Worm (Caenorhabditis elegans) whole organism, L1 larva: ENCODE data around the gene F13E9.12.
A peak's percentile ranks its signal among the peaks of the same experiment; 100 is the strongest.

ENCODE experiments used
- C34B4.2 ChIP-seq: sonication (generic microtip); optimal IDR thresholded peaks from 2 replicates; lab custom pipeline; 2017; ENCODE audit warnings: mild to moderate bottlenecking, missing genetic modification characterization, missing compliant biosample characterization
- F16B12.6 ChIP-seq: fragments of 150-350 bp; optimal IDR thresholded peaks from 2 replicates; lab custom pipeline; 2014; ENCODE audit warnings: missing biosample characterization, missing genetic modification characterization
- Y116A8C.19 ChIP-seq: sonication (generic microtip); optimal IDR thresholded peaks from 2 replicates; lab custom pipeline; 2016; ENCODE audit warnings: missing compliant biosample characterization, missing genetic modification characterization, borderline replicate concordance
- blmp-1 ChIP-seq: fragments of 150-350 bp; optimal IDR thresholded peaks from 2 replicates; lab custom pipeline; 2014; ENCODE audit warnings: missing biosample characterization, missing genetic modification characterization
- ceh-82 ChIP-seq, 3 experiments: fragments of 150-350 bp in 1 of 3; sonication (generic microtip) in 2 of 3; optimal IDR thresholded peaks; 2 replicates each; lab custom pipeline; 2014 to 2017; ENCODE audit warnings: missing biosample characterization in 3 of 3, missing genetic modification characterization in 3 of 3
- ces-1 ChIP-seq: fragments of 150-350 bp; optimal IDR thresholded peaks from 2 replicates; lab custom pipeline; 2014; ENCODE audit warnings: missing biosample characterization, missing genetic modification reagents, missing genetic modification characterization
- dsc-1 ChIP-seq: sonication (generic microtip); optimal IDR thresholded peaks from 2 replicates; lab custom pipeline; 2016; ENCODE audit warnings: mild to moderate bottlenecking, missing genetic modification characterization, missing compliant biosample characterization
- egl-27 ChIP-seq, 2 experiments: fragments of 150-350 bp in 1 of 2; sonication (generic microtip); optimal IDR thresholded peaks; 3 replicates each; lab custom pipeline; 2017 to 2018; ENCODE audit warnings: missing biosample characterization in 2 of 2, missing genetic modification characterization in 2 of 2, missing genetic modification reagents in 2 of 2
- elt-2 ChIP-seq: sonication (generic microtip); optimal IDR thresholded peaks from 2 replicates; lab custom pipeline; 2016; ENCODE audit warnings: missing genetic modification characterization, mild to moderate bottlenecking, inconsistent platforms, missing compliant biosample characterization, missing genetic modification reagents
- elt-3 ChIP-seq, 6 experiments: fragments of 150-350 bp in 1 of 6; sonication (generic microtip); optimal IDR thresholded peaks; 2 replicates each; lab custom pipeline; 2017 to 2018; ENCODE audit warnings: missing biosample characterization in 6 of 6, missing genetic modification characterization in 6 of 6, inconsistent platforms in 1 of 6
- fkh-10 ChIP-seq: sonication (generic microtip); optimal IDR thresholded peaks from 2 replicates; lab custom pipeline; 2017; ENCODE audit warnings: missing biosample characterization, missing genetic modification reagents, missing genetic modification characterization
- fos-1 ChIP-seq: fragments of 150-350 bp; optimal IDR thresholded peaks from 2 replicates; lab custom pipeline; 2014; ENCODE audit warnings: missing biosample characterization, missing genetic modification characterization
- grh-1 ChIP-seq: fragments of 200-800 bp; sonication (Bioruptor generic); IDR thresholded peaks from 2 replicates; pipeline ENCODE4 v1.3.6; 2022; ENCODE audit warnings: missing genetic modification reagents, missing genetic modification characterization, missing compliant biosample characterization
- hpl-2 ChIP-seq: fragments of 150-350 bp; optimal IDR thresholded peaks from 2 replicates; lab custom pipeline; 2014; ENCODE audit warnings: missing biosample characterization, missing genetic modification reagents, missing genetic modification characterization
- isw-1 ChIP-seq: fragments of 200-800 bp; sonication (Bioruptor generic); IDR thresholded peaks from 2 replicates; pipeline ENCODE4 v1.3.6; 2022; ENCODE audit warnings: missing genetic modification characterization, missing compliant biosample characterization
- jun-1 ChIP-seq: fragments of 150-350 bp; optimal IDR thresholded peaks from 2 replicates; lab custom pipeline; 2014; ENCODE audit warnings: missing biosample characterization, missing genetic modification reagents, missing genetic modification characterization
- lin-14 ChIP-seq: fragments of 200-800 bp; sonication (Bioruptor generic); optimal IDR thresholded peaks from 2 replicates; lab custom pipeline; 2018; ENCODE audit warnings: mild to moderate bottlenecking, missing genetic modification characterization, moderate library complexity, missing compliant biosample characterization
- lin-15B ChIP-seq: fragments of 150-350 bp; sonication (generic microtip); optimal IDR thresholded peaks from 3 replicates; lab custom pipeline; 2014; ENCODE audit warnings: missing biosample characterization, missing genetic modification characterization
- lir-3 ChIP-seq: sonication (generic microtip); optimal IDR thresholded peaks from 2 replicates; lab custom pipeline; 2016; ENCODE audit warnings: mild to moderate bottlenecking, missing genetic modification characterization, moderate library complexity, missing compliant biosample characterization; ENCODE audit not compliant: poor library complexity
- lsy-2 ChIP-seq, 2 experiments: fragments of 150-350 bp; optimal IDR thresholded peaks; 2 replicates each; lab custom pipeline; 2014; ENCODE audit warnings: missing biosample characterization in 2 of 2, missing genetic modification characterization in 2 of 2
- mdl-1 ChIP-seq, 2 experiments: fragments of 150-350 bp; optimal IDR thresholded peaks; 2 replicates each; lab custom pipeline; 2014 to 2017; ENCODE audit warnings: missing biosample characterization in 2 of 2, missing genetic modification characterization in 2 of 2, inconsistent platforms in 1 of 2
- mep-1 ChIP-seq: fragments of 150-350 bp; optimal IDR thresholded peaks from 2 replicates; lab custom pipeline; 2014; ENCODE audit warnings: missing biosample characterization, missing genetic modification characterization
- nhr-19 ChIP-seq: fragments of 200-800 bp; sonication (Bioruptor generic); conservative IDR thresholded peaks from 2 replicates; pipeline ENCODE4 v1.3.6; 2022; ENCODE audit warnings: missing genetic modification characterization, missing compliant biosample characterization
- nhr-20 ChIP-seq: sonication (generic microtip); optimal IDR thresholded peaks from 2 replicates; lab custom pipeline; 2016; ENCODE audit warnings: mild to moderate bottlenecking, missing genetic modification characterization, missing compliant biosample characterization
- nhr-71 ChIP-seq: sonication (generic microtip); optimal IDR thresholded peaks from 2 replicates; lab custom pipeline; 2016; ENCODE audit warnings: mild to moderate bottlenecking, missing genetic modification characterization, moderate library complexity, missing compliant biosample characterization
- nhr-84 ChIP-seq: sonication (generic microtip); optimal IDR thresholded peaks from 2 replicates; lab custom pipeline; 2017; ENCODE audit warnings: missing biosample characterization, missing genetic modification characterization
- pag-3 ChIP-seq: sonication (generic microtip); optimal IDR thresholded peaks from 2 replicates; lab custom pipeline; 2017; ENCODE audit warnings: missing genetic modification characterization, mild to moderate bottlenecking, missing compliant biosample characterization, antibody characterized with exemption, borderline replicate concordance; ENCODE audit not compliant: insufficient read depth
- rnt-1 ChIP-seq: sonication (generic microtip); optimal IDR thresholded peaks from 2 replicates; lab custom pipeline; 2016; ENCODE audit warnings: mild to moderate bottlenecking, missing genetic modification characterization, moderate library complexity, missing compliant biosample characterization
- snpc-4 ChIP-seq: fragments of 150-350 bp; optimal IDR thresholded peaks from 2 replicates; lab custom pipeline; 2014; ENCODE audit warnings: missing biosample characterization, missing genetic modification characterization
- snu-23 ChIP-seq: sonication (generic microtip); optimal IDR thresholded peaks from 2 replicates; lab custom pipeline; 2016; ENCODE audit warnings: missing genetic modification characterization, missing compliant biosample characterization
- sox-4 ChIP-seq: sonication (generic microtip); optimal IDR thresholded peaks from 2 replicates; lab custom pipeline; 2016; ENCODE audit warnings: missing genetic modification characterization, missing compliant biosample characterization
- sptf-1 ChIP-seq: fragments of 150-350 bp; optimal IDR thresholded peaks from 2 replicates; lab custom pipeline; 2014; ENCODE audit warnings: missing biosample characterization, missing genetic modification characterization
- sup-37 ChIP-seq: fragments of 200-800 bp; sonication (Bioruptor generic); optimal IDR thresholded peaks from 2 replicates; lab custom pipeline; 2018; ENCODE audit warnings: mild to moderate bottlenecking, missing genetic modification characterization, missing compliant biosample characterization
- swsn-7 ChIP-seq: sonication (generic microtip); optimal IDR thresholded peaks from 2 replicates; lab custom pipeline; 2016; ENCODE audit warnings: missing genetic modification characterization, missing compliant biosample characterization
- unc-130 ChIP-seq: fragments of 150-350 bp; optimal IDR thresholded peaks from 2 replicates; lab custom pipeline; 2017; ENCODE audit warnings: missing biosample characterization, missing genetic modification characterization, inconsistent platforms
- unc-30 ChIP-seq: sonication (generic microtip); optimal IDR thresholded peaks from 2 replicates; lab custom pipeline; 2017; ENCODE audit warnings: missing biosample characterization, missing genetic modification characterization
- unc-62 ChIP-seq: fragments of 150-350 bp; optimal IDR thresholded peaks from 2 replicates; lab custom pipeline; 2014; ENCODE audit warnings: missing biosample characterization, missing genetic modification reagents, missing genetic modification characterization
- xbp-1 ChIP-seq: sonication (generic microtip); optimal IDR thresholded peaks from 2 replicates; lab custom pipeline; 2016; ENCODE audit warnings: missing genetic modification characterization, missing compliant biosample characterization
- zip-4 ChIP-seq: fragments of 200-800 bp; sonication (Bioruptor generic); optimal IDR thresholded peaks from 2 replicates; lab custom pipeline; 2018; ENCODE audit warnings: mild to moderate bottlenecking, missing genetic modification characterization, moderate library complexity, missing compliant biosample characterization
- ztf-4 ChIP-seq: fragments of 150-350 bp; optimal IDR thresholded peaks from 2 replicates; lab custom pipeline; 2014; ENCODE audit warnings: missing biosample characterization, missing genetic modification characterization

F13E9.12 gene

DNA sequence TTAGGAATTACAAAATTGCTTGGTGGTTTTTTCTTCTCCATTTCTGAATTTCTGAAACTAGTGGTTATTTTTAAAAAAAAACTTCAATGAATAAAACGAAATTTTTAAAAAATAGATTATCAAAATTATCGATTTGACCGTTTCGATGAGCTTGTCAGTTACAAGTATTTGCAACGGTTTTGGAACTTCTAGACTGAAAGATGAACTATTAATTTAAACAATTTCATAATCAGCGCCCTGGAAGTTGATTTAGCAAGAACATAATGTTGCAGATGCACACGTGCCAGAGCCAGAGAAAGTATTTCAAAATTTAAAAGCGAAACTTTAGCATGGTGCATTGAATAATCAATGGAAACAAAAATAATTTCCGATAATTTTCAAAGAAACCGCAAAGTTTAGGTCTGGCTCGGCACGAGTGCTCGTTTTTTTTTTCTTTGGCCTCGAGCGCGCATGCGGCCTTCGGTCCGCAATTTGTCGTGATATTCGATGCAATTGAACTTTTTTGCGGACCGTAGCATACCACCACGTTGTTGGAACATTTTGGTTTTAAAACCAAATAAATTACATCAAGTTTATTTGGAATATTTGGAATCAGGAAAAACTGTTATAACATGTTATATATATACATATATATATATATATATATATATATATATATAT, 31.6 kb downstream of the F13E9.12 start, which contains the start of gene T11G6.5 (continued):
- no peak for TF ChIP-seq elt-3 (tag; optimal IDR thresholded peaks at IDR 0.05; lab: Kevin White, UChicago)
- peak; percentile 6 for TF ChIP-seq snpc-4
- peak; percentile 50 for TF ChIP-seq snu-23 (GFP tag; lab: Kevin White, UChicago)
- TF ChIP-seq unc-30 (tag; lab: Kevin White, UChicago) = no peak
- peak; percentile 37 for TF ChIP-seq xbp-1 (tag; lab: Kevin White, UChicago)
- TF ChIP-seq ceh-82 (tag; optimal IDR thresholded peaks at IDR 0.05; lab: Kevin White, UChicago) = peak in 1 of 3 experiments; percentile 33
- TF ChIP-seq blmp-1 = peak; percentile 4
- TF ChIP-seq nhr-84 = no peak
- no peak for TF ChIP-seq zip-4 (GFP tag; lab: Kevin White, UChicago)
- peak; percentile 18 for TF ChIP-seq nhr-20 (tag; lab: Kevin White, UChicago)
- TF ChIP-seq rnt-1 (tag; lab: Kevin White, UChicago) = peak; percentile 49
- no peak for TF ChIP-seq elt-2
- TF ChIP-seq dsc-1 (tag; lab: Kevin White, UChicago) = peak; percentile 3

ce11 chrIV:10842232-10842631, 32.2 kb downstream of the F13E9.12 start:
- no peak for TF ChIP-seq pag-3 (tag; lab: Kevin White, UChicago)

- TF ChIP-seq ztf-4 (no peak), fkh-10 (GFP tag; lab: Kevin White, UChicago) (no peak), nhr-71 (tag; lab: Kevin White, UChicago) (no peak), jun-1 (no peak), C34B4.2 (tag; lab: Kevin White, UChicago) (no peak), egl-27 (tag; optimal IDR thresholded peaks at IDR 0.05; lab: Kevin White, UChicago) (no peak), ces-1 (no peak), sup-37 (GFP tag; lab: Kevin White, UChicago) (no peak), lsy-2 (tag; optimal IDR thresholded peaks at IDR 0.05; lab: Kevin White, UChicago) (no peak), unc-130 (tag; lab: Kevin White, UChicago) (no peak), Y116A8C.19 (no peak), hpl-2 (GFP tag; lab: Kevin White, UChicago) (no peak), isw-1 (no peak)
Observed at ce11 chrIV:10832148-10832547, 42.3 kb downstream of the F13E9.12 start, which contains the start of gene best-15. Gene best-15, minus strand, starts transcription at chrIV:10832248.

- TF ChIP-seq lin-15B (no peak), nhr-20 (tag; lab: Kevin White, UChicago) (no peak), swsn-7 (no peak), grh-1 (no peak), mep-1 (tag; lab: Kevin White, UChicago) (no peak), fos-1 (tag; lab: Kevin White, UChicago) (no peak), nhr-84 (no peak), ztf-4 (no peak), Y116A8C.19 (no peak), egl-27 (tag; optimal IDR thresholded peaks at IDR 0.05; lab: Kevin White, UChicago) (no peak), F16B12.6 (tag; lab: Kevin White, UChicago) (no peak), mdl-1 (tag; optimal IDR thresholded peaks at IDR 0.05; lab: Kevin White, UChicago) (no peak), unc-62 (GFP tag; lab: Kevin White, UChicago) (no peak), sox-4 (tag; lab: Kevin White, UChicago) (no peak), lin-14 (GFP tag; lab: Kevin White, UChicago) (no peak), sptf-1 (no peak), rnt-1 (tag; lab: Kevin White, UChicago) (no peak), sup-37 (GFP tag; lab: Kevin White, UChicago) (no peak), nhr-19 (GFP tag; lab: Robert Waterston, UW) (no peak), lir-3 (tag; lab: Kevin White, UChicago) (no peak)
Observed at ce11 chrIV:10828049-10828448, 46.4 kb downstream of the F13E9.12 start, which contains the start of gene npax-3. Gene npax-3, minus strand, starts transcription at chrIV:10828149.
